Worm (Caenorhabditis elegans) whole organism, L1 larva: ENCODE data around the gene decr-1.2.
A peak's percentile ranks its signal among the peaks of the same experiment; 100 is the strongest.

ENCODE experiments used
- C16A3.4 ChIP-seq: fragments of 150-350 bp; optimal IDR thresholded peaks from 2 replicates; lab custom pipeline; 2014; ENCODE audit warnings: missing biosample characterization, missing genetic modification characterization
- F16B12.6 ChIP-seq: fragments of 150-350 bp; optimal IDR thresholded peaks from 2 replicates; lab custom pipeline; 2014; ENCODE audit warnings: missing biosample characterization, missing genetic modification characterization
- ama-1 ChIP-seq: fragments of 150-350 bp; optimal IDR thresholded peaks from 2 replicates; lab custom pipeline; 2014
- ceh-63 ChIP-seq: fragments of 200-800 bp; sonication (Bioruptor generic); optimal IDR thresholded peaks from 2 replicates; lab custom pipeline; 2018; ENCODE audit warnings: mild to moderate bottlenecking, missing genetic modification characterization, missing compliant biosample characterization
- ceh-8 ChIP-seq: fragments of 200-800 bp; sonication (Bioruptor generic); optimal IDR thresholded peaks from 2 replicates; lab custom pipeline; 2018; ENCODE audit warnings: mild to moderate bottlenecking, missing genetic modification characterization, moderate library complexity, missing compliant biosample characterization
- ceh-82 ChIP-seq, 3 experiments: fragments of 150-350 bp in 1 of 3; sonication (generic microtip) in 2 of 3; optimal IDR thresholded peaks; 2 replicates each; lab custom pipeline; 2014 to 2017; ENCODE audit warnings: missing biosample characterization in 3 of 3, missing genetic modification characterization in 3 of 3
- ceh-88 ChIP-seq: fragments of 200-800 bp; sonication (Bioruptor generic); IDR thresholded peaks from 2 replicates; pipeline ENCODE4 v1.3.6; 2022; ENCODE audit warnings: missing genetic modification characterization, missing compliant biosample characterization
- ces-1 ChIP-seq: fragments of 150-350 bp; optimal IDR thresholded peaks from 2 replicates; lab custom pipeline; 2014; ENCODE audit warnings: missing biosample characterization, missing genetic modification reagents, missing genetic modification characterization
- dsc-1 ChIP-seq: sonication (generic microtip); optimal IDR thresholded peaks from 2 replicates; lab custom pipeline; 2016; ENCODE audit warnings: mild to moderate bottlenecking, missing genetic modification characterization, missing compliant biosample characterization
- elt-2 ChIP-seq: sonication (generic microtip); optimal IDR thresholded peaks from 2 replicates; lab custom pipeline; 2016; ENCODE audit warnings: missing genetic modification characterization, mild to moderate bottlenecking, inconsistent platforms, missing compliant biosample characterization, missing genetic modification reagents
- elt-3 ChIP-seq, 6 experiments: fragments of 150-350 bp in 1 of 6; sonication (generic microtip); optimal IDR thresholded peaks; 2 replicates each; lab custom pipeline; 2017 to 2018; ENCODE audit warnings: missing biosample characterization in 6 of 6, missing genetic modification characterization in 6 of 6, inconsistent platforms in 1 of 6
- hlh-17 ChIP-seq: fragments of 200-800 bp; sonication (Bioruptor generic); optimal IDR thresholded peaks from 2 replicates; lab custom pipeline; 2018; ENCODE audit warnings: missing genetic modification characterization, mild to moderate bottlenecking, missing compliant biosample characterization, moderate library complexity, borderline replicate concordance
- hpl-2 ChIP-seq: fragments of 150-350 bp; optimal IDR thresholded peaks from 2 replicates; lab custom pipeline; 2014; ENCODE audit warnings: missing biosample characterization, missing genetic modification reagents, missing genetic modification characterization
- irx-1 ChIP-seq: sonication (generic microtip); optimal IDR thresholded peaks from 2 replicates; lab custom pipeline; 2016; ENCODE audit warnings: missing genetic modification characterization, missing compliant biosample characterization
- lin-13 ChIP-seq: fragments of 150-350 bp; optimal IDR thresholded peaks from 2 replicates; lab custom pipeline; 2014; ENCODE audit warnings: missing biosample characterization, missing genetic modification reagents, missing genetic modification characterization
- lin-14 ChIP-seq: fragments of 200-800 bp; sonication (Bioruptor generic); optimal IDR thresholded peaks from 2 replicates; lab custom pipeline; 2018; ENCODE audit warnings: mild to moderate bottlenecking, missing genetic modification characterization, moderate library complexity, missing compliant biosample characterization
- lin-35 ChIP-seq, 2 experiments: fragments of 150-350 bp; optimal IDR thresholded peaks; 2 replicates each; lab custom pipeline; 2014; ENCODE audit warnings: missing biosample characterization in 2 of 2, missing genetic modification characterization in 2 of 2, missing genetic modification reagents in 2 of 2
- lir-3 ChIP-seq: sonication (generic microtip); optimal IDR thresholded peaks from 2 replicates; lab custom pipeline; 2016; ENCODE audit warnings: mild to moderate bottlenecking, missing genetic modification characterization, moderate library complexity, missing compliant biosample characterization; ENCODE audit not compliant: poor library complexity
- lsy-2 ChIP-seq, 2 experiments: fragments of 150-350 bp; optimal IDR thresholded peaks; 2 replicates each; lab custom pipeline; 2014; ENCODE audit warnings: missing biosample characterization in 2 of 2, missing genetic modification characterization in 2 of 2
- mab-9 ChIP-seq: fragments of 200-800 bp; sonication (Bioruptor generic); IDR thresholded peaks from 2 replicates; pipeline ENCODE4 v1.3.6; 2022; ENCODE audit warnings: missing genetic modification reagents, missing genetic modification characterization, missing compliant biosample characterization
- mef-2 ChIP-seq: fragments of 150-350 bp; optimal IDR thresholded peaks from 2 replicates; lab custom pipeline; 2014; ENCODE audit warnings: missing biosample characterization, missing genetic modification characterization
- mep-1 ChIP-seq: fragments of 150-350 bp; optimal IDR thresholded peaks from 2 replicates; lab custom pipeline; 2014; ENCODE audit warnings: missing biosample characterization, missing genetic modification characterization
- nhr-11 ChIP-seq: fragments of 150-350 bp; optimal IDR thresholded peaks from 2 replicates; lab custom pipeline; 2014; ENCODE audit warnings: missing biosample characterization, missing genetic modification characterization
- nhr-12 ChIP-seq: sonication (generic microtip); optimal IDR thresholded peaks from 2 replicates; lab custom pipeline; 2017; ENCODE audit warnings: missing biosample characterization, missing genetic modification characterization
- nhr-19 ChIP-seq: fragments of 200-800 bp; sonication (Bioruptor generic); conservative IDR thresholded peaks from 2 replicates; pipeline ENCODE4 v1.3.6; 2022; ENCODE audit warnings: missing genetic modification characterization, missing compliant biosample characterization
- nhr-20 ChIP-seq: sonication (generic microtip); optimal IDR thresholded peaks from 2 replicates; lab custom pipeline; 2016; ENCODE audit warnings: mild to moderate bottlenecking, missing genetic modification characterization, missing compliant biosample characterization
- nhr-47 ChIP-seq: sonication (generic microtip); optimal IDR thresholded peaks from 2 replicates; lab custom pipeline; 2016; ENCODE audit warnings: mild to moderate bottlenecking, missing genetic modification characterization, moderate library complexity, missing compliant biosample characterization
- nhr-71 ChIP-seq: sonication (generic microtip); optimal IDR thresholded peaks from 2 replicates; lab custom pipeline; 2016; ENCODE audit warnings: mild to moderate bottlenecking, missing genetic modification characterization, moderate library complexity, missing compliant biosample characterization
- nhr-76 ChIP-seq: sonication (generic microtip); optimal IDR thresholded peaks from 2 replicates; lab custom pipeline; 2017; ENCODE audit warnings: missing biosample characterization, missing genetic modification characterization
- nhr-77 ChIP-seq: fragments of 150-350 bp; optimal IDR thresholded peaks from 2 replicates; lab custom pipeline; 2014; ENCODE audit warnings: missing biosample characterization, missing genetic modification characterization
- nhr-85 ChIP-seq: sonication (generic microtip); peaks from one replicate; lab custom pipeline; 2016; ENCODE audit warnings: missing genetic modification characterization, inconsistent platforms, missing compliant biosample characterization
- nhr-90 ChIP-seq: sonication (generic microtip); optimal IDR thresholded peaks from 2 replicates; lab custom pipeline; 2016; ENCODE audit warnings: mild to moderate bottlenecking, missing genetic modification characterization, missing compliant biosample characterization; ENCODE audit not compliant: poor library complexity
- pag-3 ChIP-seq: sonication (generic microtip); optimal IDR thresholded peaks from 2 replicates; lab custom pipeline; 2017; ENCODE audit warnings: missing genetic modification characterization, mild to moderate bottlenecking, missing compliant biosample characterization, antibody characterized with exemption, borderline replicate concordance; ENCODE audit not compliant: insufficient read depth
- pax-3 ChIP-seq: fragments of 200-800 bp; sonication (Bioruptor generic); optimal IDR thresholded peaks from 2 replicates; lab custom pipeline; 2018; ENCODE audit warnings: mild to moderate bottlenecking, missing genetic modification characterization, moderate library complexity, missing compliant biosample characterization
- pqm-1 ChIP-seq: sonication (generic microtip); optimal IDR thresholded peaks from 3 replicates; lab custom pipeline; 2017; ENCODE audit warnings: missing biosample characterization, missing genetic modification characterization
- rnt-1 ChIP-seq: sonication (generic microtip); optimal IDR thresholded peaks from 2 replicates; lab custom pipeline; 2016; ENCODE audit warnings: mild to moderate bottlenecking, missing genetic modification characterization, moderate library complexity, missing compliant biosample characterization
- snpc-4 ChIP-seq: fragments of 150-350 bp; optimal IDR thresholded peaks from 2 replicates; lab custom pipeline; 2014; ENCODE audit warnings: missing biosample characterization, missing genetic modification characterization
- sox-4 ChIP-seq: sonication (generic microtip); optimal IDR thresholded peaks from 2 replicates; lab custom pipeline; 2016; ENCODE audit warnings: missing genetic modification characterization, missing compliant biosample characterization
- swsn-7 ChIP-seq: sonication (generic microtip); optimal IDR thresholded peaks from 2 replicates; lab custom pipeline; 2016; ENCODE audit warnings: missing genetic modification characterization, missing compliant biosample characterization
- unc-86 ChIP-seq: sonication (generic microtip); optimal IDR thresholded peaks from 2 replicates; lab custom pipeline; 2016; ENCODE audit warnings: missing genetic modification characterization, missing compliant biosample characterization
- zag-1 ChIP-seq: fragments of 150-350 bp; optimal IDR thresholded peaks from 2 replicates; lab custom pipeline; 2014; ENCODE audit warnings: missing biosample characterization, missing genetic modification characterization
- ztf-11 ChIP-seq, 2 experiments: sonication (generic microtip); optimal IDR thresholded peaks; 2 replicates each; lab custom pipeline; 2016 to 2017; ENCODE audit warnings: missing genetic modification characterization in 2 of 2, missing biosample characterization in 1 of 2, missing compliant biosample characterization in 1 of 2

decr-1.2 gene

ce11 chrII:8588442-8588841, 43.0 kb downstream of the decr-1.2 start:
- TF ChIP-seq pqm-1 (tag; lab: Kevin White, UChicago) (no peak), lin-14 (peak; percentile 28), nhr-90 (tag; lab: Kevin White, UChicago) (no peak), nhr-47 (no peak), mep-1 (tag; lab: Kevin White, UChicago) (no peak), ztf-11 (tag; optimal IDR thresholded peaks at IDR 0.05; lab: Kevin White, UChicago) (peak in 1 of 2 experiments; percentile 42), zag-1 (tag; lab: Kevin White, UChicago) (peak; percentile 35)
- TF ChIP-seq, all 84 proteins: peak for 3

- TF ChIP-seq snpc-4 (no peak), nhr-11 (no peak), sox-4 (no peak), nhr-19 (GFP tag; lab: Robert Waterston, UW) (no peak), lsy-2 (tag; optimal IDR thresholded peaks at IDR 0.05; lab: Kevin White, UChicago) (peak in 1 of 2 experiments; percentile 16), nhr-76 (tag; lab: Kevin White, UChicago) (no peak), ces-1 (GFP tag; lab: Kevin White, UChicago) (peak; percentile 51), rnt-1 (tag; lab: Kevin White, UChicago) (no peak), nhr-71 (tag; lab: Kevin White, UChicago) (peak; percentile 57), dsc-1 (tag; lab: Kevin White, UChicago) (peak; percentile 72), ama-1 (lab: Kevin White, UChicago) (no peak), nhr-85 (no peak), F16B12.6 (tag; lab: Kevin White, UChicago) (no peak), ceh-63 (GFP tag; lab: Kevin White, UChicago) (no peak), nhr-20 (tag; lab: Kevin White, UChicago) (no peak), hpl-2 (GFP tag; lab: Kevin White, UChicago) (no peak), elt-2 (tag; lab: Kevin White, UChicago) (no peak), nhr-77 (tag; lab: Kevin White, UChicago) (no peak), ceh-82 (tag; optimal IDR thresholded peaks at IDR 0.05; lab: Kevin White, UChicago) (no peak), ceh-88 (no peak), mab-9 (GFP tag; lab: Robert Waterston, UW) (no peak), lir-3 (no peak), pag-3 (tag; lab: Kevin White, UChicago) (no peak), zag-1 (tag; lab: Kevin White, UChicago) (peak; percentile 52), lin-35 (GFP tag; optimal IDR thresholded peaks at IDR 0.05; lab: Kevin White, UChicago) (peak in 1 of 2 experiments; percentile 10), irx-1 (tag; lab: Kevin White, UChicago) (no peak), C16A3.4 (tag; lab: Kevin White, UChicago) (no peak), nhr-12 (no peak), lin-14 (peak; percentile 88), swsn-7 (no peak), unc-86 (peak; percentile 51), mef-2 (tag; lab: Kevin White, UChicago) (no peak), ztf-11 (tag; optimal IDR thresholded peaks at IDR 0.05; lab: Kevin White, UChicago) (no peak), elt-3 (tag; optimal IDR thresholded peaks at IDR 0.05; lab: Kevin White, UChicago) (no peak), pax-3 (tag; lab: Kevin White, UChicago) (no peak), ceh-8 (GFP tag; lab: Kevin White, UChicago) (peak; percentile 77), lin-13 (no peak), hlh-17 (no peak)
These were observed 43.8 kb downstream of the decr-1.2 start for ce11 chrII:8589227-8589626.
